Fruit fly (Drosophila melanogaster): ENCODE results near the gene Nepl21.

Nepl21 gene

DNA sequence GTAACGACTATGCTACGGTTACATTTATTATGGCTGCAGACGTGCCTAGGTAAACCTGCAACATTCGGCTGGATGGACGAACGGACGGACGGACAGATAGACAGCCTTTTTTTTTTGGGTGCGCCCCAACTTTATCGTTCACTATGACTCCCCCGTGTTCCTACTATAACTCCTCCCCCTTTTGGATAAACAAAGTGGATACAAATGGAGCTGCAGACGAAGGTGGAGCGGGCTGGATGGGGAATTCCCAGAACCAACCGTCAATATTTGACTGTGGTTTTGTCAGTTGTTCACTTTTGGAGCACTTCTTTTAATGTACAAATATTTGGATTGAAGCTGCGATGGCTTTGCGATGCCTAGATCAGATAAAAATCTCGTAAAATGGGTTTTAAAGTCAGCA is 27.4 kb upstream of the Nepl21 start:
- TF ChIP-seq CG8478 (optimal IDR thresholded peaks at IDR 0.05), result no peak
- TF ChIP-seq CTCF (optimal IDR thresholded peaks at IDR 0.05), result no peak

DNA sequence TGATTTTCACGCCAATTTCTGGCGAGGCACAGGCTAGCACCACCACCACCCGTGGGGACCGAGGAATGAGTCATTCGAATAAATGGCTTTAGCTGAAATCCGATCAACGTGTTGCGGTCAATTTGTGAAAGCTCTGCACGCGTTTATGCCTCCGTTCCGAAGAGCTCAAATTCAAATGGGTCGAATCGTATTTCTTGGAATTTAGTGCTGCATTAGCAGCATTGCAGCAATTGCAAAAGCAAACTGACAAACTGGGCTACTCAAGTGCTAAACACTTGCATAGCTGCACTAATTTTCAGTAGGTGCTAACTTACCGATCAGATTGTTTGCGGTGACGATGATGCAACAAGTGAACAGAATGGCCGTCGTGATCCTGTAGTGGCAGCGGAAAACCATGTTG is 26.7 kb upstream of the Nepl21 start:
- TF ChIP-seq CTCF (optimal IDR thresholded peaks at IDR 0.05) (no peak), CG8478 (optimal IDR thresholded peaks at IDR 0.05) (no peak)

dm6 chr3R:28857287-28858024 is 26.0 kb upstream of the Nepl21 start:
- TF ChIP-seq CTCF (optimal IDR thresholded peaks at IDR 0.05) (no peak), CG8478 (optimal IDR thresholded peaks at IDR 0.05) (no peak)

dm6 chr3R:28858241-28858647 is 25.2 kb upstream of the Nepl21 start:
- TF ChIP-seq CTCF (optimal IDR thresholded peaks at IDR 0.05), result peak in 1 of 2 experiments; percentile 5
- no peak for TF ChIP-seq CG8478 (optimal IDR thresholded peaks at IDR 0.05)

DNA sequence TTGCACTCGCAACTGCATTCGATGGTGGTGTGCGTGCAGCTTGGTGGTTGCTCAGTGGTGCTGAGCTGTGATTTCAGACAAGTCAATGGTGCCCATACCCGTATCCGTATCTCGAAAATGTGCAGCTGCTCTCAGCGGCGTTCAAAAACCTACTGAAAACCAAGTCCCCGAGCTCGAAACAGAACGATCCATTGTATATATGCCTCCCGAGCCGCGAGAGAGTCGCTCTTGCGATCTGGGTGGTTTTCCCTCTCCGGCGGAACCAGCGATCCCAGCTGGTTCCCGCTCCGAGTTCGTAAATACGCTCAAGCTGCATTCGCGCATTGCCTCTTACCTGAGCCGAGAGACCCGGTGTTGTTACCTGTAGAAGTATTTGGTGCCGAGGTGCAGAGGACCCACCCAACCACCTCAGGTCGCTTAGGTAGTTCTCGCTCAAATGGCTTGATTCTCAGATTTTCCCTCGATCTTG is 24.4 kb upstream of the Nepl21 start, which contains the start of gene Inx3:
Gene Inx3, minus strand, starts transcription at position 440 of the 469 bp plus-strand sequence.
- TF ChIP-seq CG8478 (optimal IDR thresholded peaks at IDR 0.05) (no peak), CTCF (optimal IDR thresholded peaks at IDR 0.05) (no peak)

- TF ChIP-seq CTCF (optimal IDR thresholded peaks at IDR 0.05), result no peak
- TF ChIP-seq CG8478 (optimal IDR thresholded peaks at IDR 0.05), result no peak
These were observed 22.9 kb upstream of the Nepl21 start for dm6 chr3R:28860582-28860981.

dm6 chr3R:28861309-28862157 is 22.0 kb upstream of the Nepl21 start:
- TF ChIP-seq CTCF (optimal IDR thresholded peaks at IDR 0.05), result no peak

- peak; percentile 66 to 86 for TF ChIP-seq CTCF (optimal IDR thresholded peaks at IDR 0.05)
- no peak for TF ChIP-seq CG8478 (optimal IDR thresholded peaks at IDR 0.05)
These were observed 13.1 kb upstream of the Nepl21 start for dm6 chr3R:28870364-28870763.

dm6 chr3R:28872605-28873004 is 10.9 kb upstream of the Nepl21 start, which contains the start of gene Nepl17:
Gene Nepl17, plus strand, starts transcription at chr3R:28872905.
- TF ChIP-seq CG8478 (optimal IDR thresholded peaks at IDR 0.05) (no peak), CTCF (optimal IDR thresholded peaks at IDR 0.05) (no peak)

dm6 chr3R:28875345-28875744 is 8.1 kb upstream of the Nepl21 start, which contains the start of gene Nepl18:
Gene Nepl18, plus strand, starts transcription at chr3R:28875621.
- TF ChIP-seq CTCF (optimal IDR thresholded peaks at IDR 0.05) (no peak), CG8478 (optimal IDR thresholded peaks at IDR 0.05) (no peak)

DNA sequence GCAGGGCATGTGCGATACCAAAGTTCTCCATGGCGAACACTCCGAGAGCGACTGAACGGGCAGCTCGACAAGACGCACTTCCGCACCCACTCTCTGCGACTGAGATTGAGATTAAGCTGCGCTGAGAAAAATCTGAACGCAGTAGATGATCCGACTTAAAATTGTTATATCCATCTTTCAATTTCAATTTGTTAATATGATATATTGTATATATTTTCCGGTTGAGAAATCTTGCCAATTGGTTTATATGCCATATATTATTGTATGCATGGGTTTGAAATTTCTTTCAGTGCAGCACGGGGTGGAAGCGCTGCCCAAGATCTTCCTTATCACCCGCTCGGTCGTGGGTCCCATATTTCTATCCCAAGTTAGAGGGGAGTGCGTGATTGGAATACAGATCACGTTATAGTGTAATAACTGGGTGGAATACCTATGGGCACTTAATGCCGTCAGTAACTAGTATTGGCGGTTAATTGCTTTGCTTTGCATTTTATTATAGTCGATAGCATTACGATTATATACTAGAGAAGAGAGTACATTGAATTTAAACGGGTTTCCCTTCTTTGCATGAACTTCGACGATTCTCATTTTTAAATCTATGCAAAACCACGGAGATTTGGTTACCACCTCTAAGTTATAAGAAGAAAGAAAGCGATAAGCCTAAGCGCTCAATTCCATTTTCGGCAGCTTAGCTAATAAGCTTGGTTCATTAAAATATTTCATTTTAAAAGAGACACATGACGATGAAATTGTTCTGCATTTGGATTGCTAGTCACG is 3.2 kb upstream of the Nepl21 start, which contains the start of the genes Nepl19 and Nepl20:
Gene Nepl19, minus strand, starts transcription at position 57 of the 777 bp plus-strand sequence.
Gene Nepl20, plus strand, starts transcription at position 727 of the 777 bp plus-strand sequence.
- TF ChIP-seq CTCF (optimal IDR thresholded peaks at IDR 0.05) (no peak), CG8478 (optimal IDR thresholded peaks at IDR 0.05) (no peak)

- TF ChIP-seq CG8478 (optimal IDR thresholded peaks at IDR 0.05) (no peak), CTCF (optimal IDR thresholded peaks at IDR 0.05) (no peak)
These were observed 3.3 kb downstream of the Nepl21 start for dm6 chr3R:28886813-28887212.

- TF ChIP-seq CG8478 (optimal IDR thresholded peaks at IDR 0.05), result no peak
- peak; percentile 38 to 43 for TF ChIP-seq CTCF (optimal IDR thresholded peaks at IDR 0.05)
These were observed 4.3 kb downstream of the Nepl21 start, which contains the start of the genes CG33203 and Doa for dm6 chr3R:28887559-28888432. Gene CG33203, minus strand, starts transcription at chr3R:28887709. Gene Doa, plus strand, starts transcription at chr3R:28888073.
